Fruit fly (Drosophila melanogaster) whole organism: ENCODE measurements around the gene CG31174.

Source experiments
- CG8478 ChIP-seq: fragments of >200 bp; optimal IDR thresholded peaks from 2 replicates; lab custom pipeline; 2018; ENCODE audit warnings: inconsistent platforms
- Dll ChIP-seq: fragments of >200 bp; optimal IDR thresholded peaks from 2 replicates; lab custom pipeline; 2017
- EcR ChIP-seq, 2 experiments: fragments of >200 bp; optimal IDR thresholded peaks; 2 replicates each; lab custom pipeline; 2017; ENCODE audit warnings: missing biosample characterization in 2 of 2, missing genetic modification characterization in 2 of 2, missing genetic modification reagents in 2 of 2
- pan ChIP-seq: fragments of >200 bp; optimal IDR thresholded peaks from 2 replicates; lab custom pipeline; 2017
- psq ChIP-seq: fragments of >200 bp; optimal IDR thresholded peaks from 2 replicates; lab custom pipeline; 2017
- usp ChIP-seq: fragments of >200 bp; optimal IDR thresholded peaks from 2 replicates; lab custom pipeline; 2017; ENCODE audit warnings: missing biosample characterization, missing genetic modification characterization, mixed read lengths

The CG31174 gene

DNA sequence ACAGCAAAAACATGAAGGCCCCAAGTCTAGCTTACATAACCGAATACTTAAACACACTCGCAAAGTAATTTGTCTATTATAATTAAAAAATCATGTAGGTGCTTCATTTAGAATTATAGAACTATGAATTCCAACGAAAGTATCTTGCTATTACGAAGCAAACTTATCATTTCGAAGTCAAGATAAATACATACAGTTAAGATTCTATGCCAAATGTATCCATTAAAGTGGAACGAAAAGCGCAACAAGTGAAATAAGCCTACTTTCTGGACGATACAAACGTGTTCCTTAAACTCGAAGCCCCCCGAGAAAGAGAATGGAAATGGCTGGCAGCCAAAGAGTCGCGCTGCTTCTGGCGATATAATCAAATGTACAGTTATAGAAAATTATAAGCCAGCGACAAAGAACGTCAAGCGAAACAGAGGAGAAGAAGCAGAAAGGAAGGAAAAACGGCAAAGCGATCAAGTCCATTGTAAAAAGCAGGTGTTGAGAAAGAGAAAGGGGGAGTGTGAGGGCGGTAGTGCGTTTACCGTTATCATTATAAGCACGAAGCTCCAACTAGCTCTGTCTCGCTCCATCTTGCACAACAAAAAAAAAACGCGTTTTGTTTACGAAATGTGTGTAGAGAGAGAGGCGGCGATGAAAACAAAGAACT, 16.6 kb downstream of the CG31174 start:
- TF ChIP-seq Dll (no peak), pan (lab: Kevin White, UChicago) (no peak), CG8478 (lab: Kevin White, UChicago) (no peak), EcR (GFP tag; optimal IDR thresholded peaks at IDR 0.05; lab: Kevin White, UChicago) (no peak), psq (no peak), usp (no peak)

DNA sequence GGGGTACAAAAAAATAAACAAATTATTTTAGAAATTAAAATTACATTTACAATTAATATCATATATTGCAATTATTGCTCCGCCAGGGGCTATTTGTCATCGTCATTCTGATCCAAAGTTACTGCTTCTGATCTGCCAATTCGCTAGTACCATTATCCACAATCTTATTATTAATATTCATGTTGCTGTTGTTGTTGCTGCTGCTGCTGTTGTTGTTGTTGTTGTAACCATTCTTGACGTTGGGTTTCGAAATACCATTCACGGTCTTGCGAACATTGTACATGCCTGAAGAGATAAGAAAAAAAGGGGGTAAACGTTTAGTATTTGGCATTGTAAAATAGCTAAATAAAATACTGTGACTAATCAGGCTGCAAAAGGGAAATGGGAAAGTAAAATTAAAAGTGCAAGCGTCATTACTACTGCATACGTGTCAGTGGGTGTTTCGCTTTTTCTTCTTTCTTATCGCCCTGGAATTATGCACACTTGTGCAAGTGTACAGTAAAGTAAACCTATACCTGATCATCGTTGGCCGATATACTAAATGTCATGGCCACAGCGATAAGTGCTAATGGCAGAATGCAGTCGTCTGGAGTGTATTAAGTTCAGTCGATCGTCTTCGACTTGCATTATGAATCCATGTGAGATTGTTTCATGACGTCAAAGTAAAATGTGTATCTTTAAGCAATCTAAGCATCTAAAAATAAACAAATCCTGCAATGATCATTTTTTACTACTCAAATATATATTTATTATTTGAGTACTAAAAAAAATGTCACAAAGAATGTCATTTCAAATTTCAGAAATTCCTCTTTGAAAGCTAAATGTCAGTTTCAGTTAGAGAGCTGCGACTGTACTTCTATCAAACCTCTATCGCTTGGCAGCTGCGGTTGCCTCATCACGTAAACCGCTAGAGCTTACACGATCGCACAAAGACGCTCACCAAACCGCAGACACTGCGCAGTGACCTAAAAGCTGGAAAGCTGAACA, 17.4 kb downstream of the CG31174 start:
- no peak for TF ChIP-seq Dll

DNA sequence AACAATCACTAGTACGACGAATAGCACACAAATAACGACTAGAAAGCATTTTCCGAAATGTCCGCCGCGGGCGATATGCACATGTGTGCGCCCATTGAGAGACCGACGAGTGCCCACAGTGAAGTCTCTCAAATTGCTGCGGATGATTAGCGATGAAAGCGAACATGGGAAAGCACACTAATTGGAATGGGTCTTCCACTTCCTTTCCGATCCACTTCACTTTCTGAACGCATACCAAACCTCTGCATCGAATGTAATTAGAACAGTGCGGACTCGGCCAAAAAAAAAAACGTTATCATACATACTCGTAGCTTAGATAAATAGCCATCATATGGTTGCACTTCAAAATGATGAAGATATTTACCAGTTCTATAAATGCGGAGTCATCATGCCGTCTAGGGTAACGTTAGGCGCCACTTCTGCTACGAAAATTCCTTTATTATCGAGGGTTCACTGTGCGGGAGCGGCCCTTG, 19.3 kb downstream of the CG31174 start:
- TF ChIP-seq EcR (GFP tag; optimal IDR thresholded peaks at IDR 0.05; lab: Kevin White, UChicago) (no peak), usp (no peak), psq (no peak), Dll (no peak), pan (lab: Kevin White, UChicago) (no peak)

DNA sequence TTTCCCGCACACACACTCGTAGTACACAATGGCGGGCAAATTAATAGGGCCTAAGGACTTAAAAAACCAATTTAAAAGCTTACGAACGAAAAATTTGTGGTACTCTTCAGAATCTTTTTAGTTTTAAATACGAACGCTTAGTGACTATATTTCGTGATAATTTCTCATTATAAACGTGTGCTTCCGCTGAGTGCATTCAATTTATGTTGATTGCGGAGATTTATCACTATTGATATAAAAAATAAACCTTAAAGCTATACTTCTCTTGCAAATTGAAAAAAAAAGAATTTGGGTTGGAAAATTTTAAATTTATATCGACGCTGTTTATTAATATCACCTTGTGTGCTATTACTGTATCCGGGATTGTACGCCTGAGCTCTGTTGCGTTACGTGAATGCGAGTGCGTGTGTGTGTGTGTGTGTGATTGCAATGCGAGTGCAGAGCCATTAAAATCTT, 20.3 kb downstream of the CG31174 start:
- no peak for TF ChIP-seq EcR (GFP tag; optimal IDR thresholded peaks at IDR 0.05; lab: Kevin White, UChicago)
- no peak for TF ChIP-seq psq
- TF ChIP-seq Dll: no peak

DNA sequence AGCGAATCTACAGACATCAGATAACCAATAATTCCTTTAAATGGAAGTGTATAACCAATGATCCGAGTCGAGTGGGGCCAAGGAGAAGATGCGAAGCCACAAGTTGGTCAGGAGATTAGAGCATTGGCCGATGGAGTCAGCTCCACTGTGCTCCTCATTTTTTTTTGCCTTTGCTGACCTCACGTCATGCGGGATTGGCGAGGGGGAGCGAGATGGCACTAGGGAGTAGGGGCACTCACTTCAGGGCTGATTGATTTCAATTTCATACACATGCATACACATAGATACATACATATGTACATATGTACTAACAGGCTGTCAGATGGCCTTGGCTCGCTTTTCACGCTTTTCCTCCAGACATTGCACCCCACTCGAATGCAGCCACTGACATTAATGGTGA, 21.0 kb downstream of the CG31174 start:
- TF ChIP-seq usp (no peak), pan (lab: Kevin White, UChicago) (no peak), Dll (no peak), psq (no peak), EcR (GFP tag; optimal IDR thresholded peaks at IDR 0.05; lab: Kevin White, UChicago) (no peak)

DNA sequence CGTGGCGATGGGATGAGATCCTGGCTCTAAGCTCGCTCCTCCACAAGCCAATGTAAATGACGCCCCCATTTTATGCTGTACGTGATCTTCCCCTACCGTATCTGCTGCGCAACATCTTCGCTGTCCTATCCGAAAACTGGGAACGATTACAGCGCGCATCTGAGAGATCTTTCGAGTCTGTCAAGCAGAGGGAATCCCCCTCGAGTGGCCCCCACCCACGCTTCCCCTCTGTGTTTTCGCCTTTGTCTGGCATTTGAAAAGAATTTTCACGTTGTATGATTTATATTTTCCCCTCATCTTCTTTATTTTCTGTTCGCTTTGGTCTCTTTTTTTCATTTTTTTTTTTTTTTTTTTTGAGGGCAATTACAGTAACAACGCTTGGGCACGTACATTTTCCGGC, 21.9 kb downstream of the CG31174 start:
- TF ChIP-seq CG8478 (lab: Kevin White, UChicago) (no peak), Dll (no peak), pan (lab: Kevin White, UChicago) (no peak), EcR (GFP tag; optimal IDR thresholded peaks at IDR 0.05; lab: Kevin White, UChicago) (no peak), usp (no peak), psq (no peak)

DNA sequence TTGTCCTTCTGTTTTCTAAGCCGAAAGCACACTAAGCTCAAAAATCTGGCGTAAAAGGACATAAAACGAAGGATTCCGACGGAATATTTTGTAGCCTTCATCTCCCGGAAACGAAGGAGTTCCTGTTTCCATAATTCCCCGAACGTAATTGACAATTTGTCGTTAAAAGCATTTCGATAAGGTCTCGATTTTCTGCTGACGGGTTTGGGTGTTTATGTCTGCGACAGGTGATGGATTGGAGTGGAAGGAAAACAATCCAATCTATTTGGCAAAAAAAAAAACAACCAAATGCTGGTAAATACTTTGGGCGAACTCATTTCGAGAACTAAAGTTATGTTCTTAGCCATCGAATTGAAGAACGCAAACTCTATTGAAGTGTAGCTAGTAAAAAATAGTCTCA, 22.8 kb downstream of the CG31174 start, which contains the start of gene Gr93d:
TSS of gene Gr93d (minus strand) at position 101 of the 400 bp plus-strand sequence.
- TF ChIP-seq pan (lab: Kevin White, UChicago) (no peak), usp (no peak), Dll (no peak), psq (no peak), EcR (GFP tag; optimal IDR thresholded peaks at IDR 0.05; lab: Kevin White, UChicago) (no peak), CG8478 (lab: Kevin White, UChicago) (no peak)

DNA sequence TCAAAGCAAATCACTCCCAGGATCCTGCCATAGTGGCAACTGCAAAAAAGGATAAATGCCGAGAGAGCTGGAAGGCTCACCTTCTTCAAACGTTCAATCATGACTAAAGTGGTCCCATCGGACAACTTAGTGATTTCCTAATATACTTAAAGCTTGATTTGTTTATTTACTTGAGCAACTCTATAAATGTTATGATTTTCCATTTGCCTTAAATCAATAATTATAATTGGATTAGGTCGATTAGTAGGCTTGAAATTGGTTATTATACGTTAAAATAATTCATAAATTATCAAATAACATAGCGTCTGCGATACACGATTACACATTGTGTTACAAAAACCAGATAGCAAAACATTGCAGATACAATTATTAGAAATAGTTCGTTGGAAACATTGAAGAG, 24.1 kb downstream of the CG31174 start, which contains the start of gene Gr93c:
TSS of gene Gr93c (minus strand) at position 101 of the 400 bp plus-strand sequence.
- TF ChIP-seq usp (no peak), EcR (GFP tag; optimal IDR thresholded peaks at IDR 0.05; lab: Kevin White, UChicago) (no peak), Dll (no peak), psq (no peak), CG8478 (lab: Kevin White, UChicago) (no peak), pan (lab: Kevin White, UChicago) (no peak)

DNA sequence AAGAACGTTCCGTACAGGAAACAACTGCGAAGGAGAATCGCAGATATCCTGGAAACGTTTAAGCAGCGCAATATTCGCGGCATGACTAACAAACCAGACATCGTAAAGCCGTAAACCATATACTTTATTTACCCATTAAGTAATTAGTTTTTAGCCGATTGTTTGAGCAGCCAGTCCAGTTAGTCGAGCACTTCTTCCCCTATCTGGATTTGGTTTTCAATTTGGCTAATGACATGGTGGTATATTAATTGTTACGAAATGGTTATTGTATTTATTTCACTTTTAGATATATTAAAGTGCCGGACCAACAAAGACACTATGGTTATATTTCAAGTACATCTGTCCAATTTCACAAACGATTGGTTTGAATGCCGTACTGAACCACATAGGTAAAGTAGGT, 25.6 kb downstream of the CG31174 start, which contains the start of gene Gr93b:
TSS of gene Gr93b (minus strand) at position 101 of the 400 bp plus-strand sequence.
- TF ChIP-seq CG8478 (lab: Kevin White, UChicago) (no peak), usp (no peak), psq (no peak), Dll (no peak), pan (lab: Kevin White, UChicago) (no peak), EcR (GFP tag; optimal IDR thresholded peaks at IDR 0.05; lab: Kevin White, UChicago) (no peak)

DNA sequence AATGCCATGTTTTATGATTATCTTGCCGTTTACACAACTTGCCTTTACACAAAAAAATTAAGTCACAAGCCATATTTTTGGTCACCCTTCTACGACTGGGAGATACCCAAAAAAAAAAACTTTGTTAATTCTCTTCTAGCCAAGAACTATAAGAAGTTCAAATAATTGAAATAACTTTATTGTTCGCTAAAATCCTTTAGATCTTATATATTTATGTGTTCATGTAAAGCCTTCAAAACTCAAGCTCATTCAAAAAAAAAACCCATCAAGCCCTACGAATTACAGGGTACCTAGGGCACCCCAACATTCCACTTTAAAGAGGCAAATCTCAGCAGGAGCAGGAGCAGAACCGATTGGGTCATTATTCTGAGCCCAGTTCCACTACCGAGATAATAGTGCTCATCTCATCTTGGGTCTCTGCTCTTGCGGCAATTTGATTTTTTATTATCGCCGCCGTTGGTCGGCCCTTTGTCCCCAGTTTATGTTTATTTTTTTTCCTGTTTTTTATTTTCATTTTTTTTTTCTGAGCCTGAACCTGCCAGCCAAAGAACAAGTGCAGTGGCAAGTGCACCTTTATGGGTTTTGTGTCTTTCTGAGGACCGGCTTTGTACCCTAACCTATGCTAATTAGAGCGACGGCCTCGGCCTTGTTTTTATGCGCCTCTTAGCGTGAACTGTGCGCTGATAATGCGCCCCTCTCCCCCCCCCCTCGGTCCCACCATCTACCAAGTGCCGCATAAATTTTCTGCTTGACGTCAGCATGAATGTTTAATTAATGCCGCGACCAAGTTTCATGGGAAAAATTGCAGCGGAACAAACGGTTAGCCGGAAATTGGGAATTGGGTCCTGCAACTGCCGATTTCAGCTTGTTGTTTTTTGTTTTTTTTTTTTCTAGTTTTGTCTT, 27.6 kb downstream of the CG31174 start:
- TF ChIP-seq pan (lab: Kevin White, UChicago) (no peak), usp (no peak), psq (no peak), Dll (no peak), EcR (GFP tag; optimal IDR thresholded peaks at IDR 0.05; lab: Kevin White, UChicago) (no peak)

DNA sequence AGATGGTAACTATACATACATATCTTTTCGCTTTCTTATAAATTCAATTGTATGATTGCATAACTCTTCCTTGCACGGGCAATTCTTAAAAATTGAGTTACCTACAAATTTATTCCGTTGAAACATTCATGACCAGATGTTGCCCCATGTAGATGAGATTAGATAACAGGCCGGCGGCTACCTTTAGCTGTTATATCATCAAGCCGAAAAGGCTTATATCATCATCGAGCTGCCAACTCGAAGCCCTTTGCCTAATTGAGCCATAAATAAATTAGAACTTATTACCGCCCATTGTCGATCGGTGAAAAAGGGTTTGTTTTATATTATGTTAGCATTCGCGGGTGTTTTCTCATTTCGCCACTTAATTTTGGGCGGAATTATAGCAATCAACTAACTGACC, 28.9 kb downstream of the CG31174 start:
- TF ChIP-seq EcR (GFP tag; optimal IDR thresholded peaks at IDR 0.05; lab: Kevin White, UChicago) (no peak), pan (lab: Kevin White, UChicago) (no peak), usp (no peak), CG8478 (lab: Kevin White, UChicago) (no peak), psq (no peak), Dll (no peak)

DNA sequence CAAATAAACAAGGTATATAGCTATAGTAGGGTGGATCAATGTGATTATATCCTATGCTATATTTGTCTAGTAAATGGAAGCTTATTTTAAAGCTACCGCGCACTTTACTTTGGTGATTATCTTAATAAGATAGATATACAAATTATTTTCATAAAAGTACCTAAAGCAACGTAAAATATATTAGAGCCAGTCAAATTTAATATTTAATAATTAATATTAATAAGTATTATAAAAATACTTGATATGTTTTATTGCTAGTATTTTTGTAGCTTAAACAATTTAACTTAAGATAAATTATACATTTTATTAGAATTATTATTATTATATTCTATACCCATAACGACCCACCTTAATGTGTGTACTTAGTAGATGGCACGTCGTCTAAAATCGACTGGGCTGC, 29.7 kb downstream of the CG31174 start:
- TF ChIP-seq CG8478 (lab: Kevin White, UChicago) (no peak), Dll (no peak), usp (no peak), pan (lab: Kevin White, UChicago) (no peak), psq (no peak), EcR (GFP tag; optimal IDR thresholded peaks at IDR 0.05; lab: Kevin White, UChicago) (no peak)
